Fruit fly (Drosophila melanogaster): Measurements from ENCODE around the gene CG17841.

dm6 chrX:10364556-10365227, 3.2 kb upstream of the CG17841 start:
- TF ChIP-seq CG8478 (optimal IDR thresholded peaks at IDR 0.05) (no peak), CTCF (optimal IDR thresholded peaks at IDR 0.05) (no peak)

All from S2 (cell line).